Worm (Caenorhabditis elegans) whole organism, L4 larva: ENCODE measurements around the gene ZC239.6.

Source experiments
- D1046.2 ChIP-seq: fragments of 200-800 bp; sonication (Bioruptor generic); IDR thresholded peaks from 2 replicates; pipeline ENCODE4 v1.3.6; 2022; ENCODE audit warnings: missing genetic modification characterization, missing compliant biosample characterization
- F10B5.3 ChIP-seq: sonication (generic microtip); optimal IDR thresholded peaks from 2 replicates; lab custom pipeline; 2016; ENCODE audit warnings: mild to moderate bottlenecking, missing genetic modification characterization, missing compliant biosample characterization
- F49E8.2 ChIP-seq: sonication (generic microtip); optimal IDR thresholded peaks from 2 replicates; lab custom pipeline; 2016; ENCODE audit warnings: missing compliant biosample characterization, mild to moderate bottlenecking, missing genetic modification characterization, borderline replicate concordance
- T20F7.1 ChIP-seq: fragments of 200-800 bp; sonication (Bioruptor generic); optimal IDR thresholded peaks from 2 replicates; lab custom pipeline; 2018; ENCODE audit warnings: mild to moderate bottlenecking, missing genetic modification characterization, missing compliant biosample characterization
- Y105C5A.15 ChIP-seq: fragments of 200-800 bp; sonication (Bioruptor generic); IDR thresholded peaks from 2 replicates; pipeline ENCODE4 v1.3.6; 2022; ENCODE audit warnings: missing genetic modification characterization, missing compliant biosample characterization
- Y75B8A.6 ChIP-seq: fragments of 200-800 bp; sonication (Bioruptor generic); IDR thresholded peaks from 2 replicates; pipeline ENCODE4 v1.3.6; 2022; ENCODE audit warnings: missing genetic modification reagents, missing genetic modification characterization, missing compliant biosample characterization
- aha-1 ChIP-seq: fragments of 150-350 bp; peaks from one replicate; lab custom pipeline; 2014; ENCODE audit warnings: missing biosample characterization, missing genetic modification characterization
- arid-1 ChIP-seq: fragments of 200-800 bp; sonication (Bioruptor generic); conservative IDR thresholded peaks from 2 replicates; pipeline ENCODE4 v1.3.6; 2022; ENCODE audit warnings: missing genetic modification reagents, missing genetic modification characterization, missing compliant biosample characterization
- daf-12 ChIP-seq: fragments of 150-350 bp; optimal IDR thresholded peaks from 2 replicates; lab custom pipeline; 2014; ENCODE audit warnings: missing biosample characterization, missing genetic modification reagents, missing genetic modification characterization
- daf-19 ChIP-seq: fragments of 200-800 bp; sonication (Bioruptor generic); conservative IDR thresholded peaks from 2 replicates; pipeline ENCODE4 v1.3.6; 2022; ENCODE audit warnings: missing genetic modification characterization, missing compliant biosample characterization
- dmd-6 ChIP-seq: fragments of 200-800 bp; sonication (Bioruptor generic); IDR thresholded peaks from 2 replicates; pipeline ENCODE4 v1.3.6; 2022; ENCODE audit warnings: missing genetic modification reagents, missing genetic modification characterization, missing compliant biosample characterization
- egl-27 ChIP-seq: sonication (generic microtip); optimal IDR thresholded peaks from 3 replicates; lab custom pipeline; 2017; ENCODE audit warnings: missing biosample characterization, missing genetic modification reagents, missing genetic modification characterization
- fkh-10 ChIP-seq: fragments of 150-350 bp; optimal IDR thresholded peaks from 2 replicates; lab custom pipeline; 2014; ENCODE audit warnings: missing biosample characterization, missing genetic modification reagents, missing genetic modification characterization
- gei-8 ChIP-seq: fragments of 200-800 bp; sonication (Bioruptor generic); optimal IDR thresholded peaks from 2 replicates; lab custom pipeline; 2018; ENCODE audit warnings: mild to moderate bottlenecking, missing genetic modification characterization, missing compliant biosample characterization
- hmg-1.1 ChIP-seq: fragments of 200-800 bp; sonication (Bioruptor generic); IDR thresholded peaks from 2 replicates; pipeline ENCODE4 v1.3.6; 2022; ENCODE audit warnings: missing genetic modification reagents, missing genetic modification characterization, missing compliant biosample characterization
- madf-5 ChIP-seq, 2 experiments: fragments of 200-800 bp; sonication (Bioruptor generic); IDR thresholded peaks; 2 replicates each; pipeline ENCODE4 v1.3.6; 2022; ENCODE audit warnings: missing compliant biosample characterization in 2 of 2, missing genetic modification characterization in 2 of 2
- madf-9 ChIP-seq: fragments of 200-800 bp; sonication (Bioruptor generic); conservative IDR thresholded peaks from 2 replicates; pipeline ENCODE4 v1.3.6; 2022; ENCODE audit warnings: missing genetic modification reagents, missing genetic modification characterization, missing compliant biosample characterization
- mdt-29 ChIP-seq: fragments of 200-800 bp; sonication (Bioruptor generic); IDR thresholded peaks from 2 replicates; pipeline ENCODE4 v1.3.6; 2022; ENCODE audit warnings: missing genetic modification reagents, missing genetic modification characterization, missing compliant biosample characterization
- nhr-11 ChIP-seq: fragments of 150-350 bp; optimal IDR thresholded peaks from 2 replicates; lab custom pipeline; 2014; ENCODE audit warnings: missing biosample characterization, missing genetic modification characterization
- nhr-111 ChIP-seq: fragments of 200-800 bp; sonication (Bioruptor generic); optimal IDR thresholded peaks from 2 replicates; lab custom pipeline; 2018; ENCODE audit warnings: mild to moderate bottlenecking, missing genetic modification characterization, missing compliant biosample characterization
- nhr-237 ChIP-seq: sonication (generic microtip); optimal IDR thresholded peaks from 2 replicates; lab custom pipeline; 2017; ENCODE audit warnings: missing biosample characterization, missing genetic modification characterization
- nhr-77 ChIP-seq: fragments of 150-350 bp; optimal IDR thresholded peaks from 2 replicates; lab custom pipeline; 2014; ENCODE audit warnings: missing biosample characterization, missing genetic modification characterization
- pha-4 ChIP-seq, 2 experiments: fragments of 150-350 bp in 1 of 2; fragments of 200-800 bp in 1 of 2; sonication (Bioruptor generic) in 1 of 2; IDR thresholded peaks in 1 of 2; optimal IDR thresholded peaks in 1 of 2; 2 replicates each; pipeline versions ENCODE4 v1.3.6 to Lab custom; 2014 to 2022; ENCODE audit warnings: missing genetic modification characterization in 2 of 2, missing genetic modification reagents in 2 of 2, missing biosample characterization in 1 of 2, missing compliant biosample characterization in 1 of 2
- saeg-2 ChIP-seq: fragments of 200-800 bp; sonication (Bioruptor generic); IDR thresholded peaks from 2 replicates; pipeline ENCODE4 v1.3.6; 2022; ENCODE audit warnings: missing genetic modification reagents, missing genetic modification characterization, missing compliant biosample characterization
- set-16 ChIP-seq: fragments of 200-800 bp; sonication (Bioruptor generic); IDR thresholded peaks from 2 replicates; pipeline ENCODE4 v1.3.6; 2022; ENCODE audit warnings: missing genetic modification reagents, missing genetic modification characterization, missing compliant biosample characterization
- spr-3 ChIP-seq: fragments of 200-800 bp; sonication (Bioruptor generic); optimal IDR thresholded peaks from 2 replicates; lab custom pipeline; 2018; ENCODE audit warnings: mild to moderate bottlenecking, missing genetic modification characterization, missing compliant biosample characterization
- tag-97 ChIP-seq: fragments of 200-800 bp; sonication (Bioruptor generic); IDR thresholded peaks from 2 replicates; pipeline ENCODE4 v1.3.6; 2022; ENCODE audit warnings: missing genetic modification characterization, missing compliant biosample characterization
- tra-1 ChIP-seq: fragments of 200-800 bp; sonication (Bioruptor generic); IDR thresholded peaks from 2 replicates; pipeline ENCODE4 v1.3.6; 2022; ENCODE audit warnings: missing genetic modification reagents, missing genetic modification characterization, missing compliant biosample characterization
- unc-62 ChIP-seq, 3 experiments: fragments of 150-350 bp in 1 of 3; sonication (generic microtip); optimal IDR thresholded peaks in 2 of 3; peaks in 1 of 3; 1 replicate in 1 of 3; 2 replicates in 2 of 3; lab custom pipeline; 2014 to 2017; ENCODE audit warnings: missing biosample characterization in 3 of 3, missing genetic modification characterization in 3 of 3, missing genetic modification reagents in 3 of 3, missing genotype in 1 of 3
- vab-7 ChIP-seq: fragments of 200-800 bp; sonication (Bioruptor generic); IDR thresholded peaks from 2 replicates; pipeline ENCODE4 v1.3.6; 2022; ENCODE audit warnings: missing genetic modification reagents, missing genetic modification characterization, missing compliant biosample characterization
- zag-1 ChIP-seq: fragments of 150-350 bp; optimal IDR thresholded peaks from 2 replicates; lab custom pipeline; 2014; ENCODE audit warnings: missing biosample characterization, missing genetic modification characterization
- ztf-7 ChIP-seq: fragments of 150-350 bp; optimal IDR thresholded peaks from 2 replicates; lab custom pipeline; 2014; ENCODE audit warnings: missing biosample characterization, missing genetic modification characterization

Gene ZC239.6

DNA sequence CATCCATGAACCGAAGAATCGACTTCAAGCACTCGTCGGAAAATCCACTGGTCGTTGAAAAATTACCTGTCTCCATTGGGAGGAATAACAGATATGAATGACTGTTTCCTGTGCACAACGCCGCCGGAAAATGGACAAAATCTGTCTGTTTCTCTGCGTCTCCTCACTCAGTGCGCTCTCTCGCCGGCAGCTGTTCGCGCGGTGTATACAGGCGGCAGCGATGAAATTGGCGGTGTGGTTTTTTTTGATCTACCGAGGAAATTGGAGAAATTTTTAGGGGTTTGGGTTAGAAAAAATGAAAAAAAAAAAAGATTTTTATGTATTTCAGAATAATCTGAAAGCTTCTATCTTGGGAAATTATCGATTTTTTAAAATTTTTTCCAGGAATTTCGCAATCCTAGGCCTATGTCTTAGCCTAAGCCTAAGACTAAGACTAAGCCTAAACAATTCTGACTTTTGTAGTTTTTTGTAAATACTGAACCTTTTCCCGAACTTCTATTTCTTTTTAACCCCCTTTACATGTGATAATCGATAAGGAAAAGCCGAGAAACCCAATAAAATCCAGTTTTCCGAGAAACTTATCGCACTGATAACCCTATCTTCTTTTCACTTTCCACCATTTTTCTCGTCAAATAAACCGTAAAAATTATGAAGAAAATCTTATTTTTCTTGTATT is 38.8 kb downstream of the ZC239.6 start, which contains the start of the genes fbxc-50 and C17F4.2:
TSS of gene fbxc-50 (minus strand) at position 81 of the 676 bp plus-strand sequence.
TSS of gene C17F4.2 (plus strand) at position 626 of the 676 bp plus-strand sequence.
- no peak for TF ChIP-seq spr-3
- no peak for TF ChIP-seq madf-5 (GFP tag; IDR thresholded peaks at IDR 0.05; lab: Robert Waterston, UW)
- no peak for TF ChIP-seq Y105C5A.15
- no peak for TF ChIP-seq tra-1 (GFP tag; lab: Robert Waterston, UW)
- no peak for TF ChIP-seq daf-12
- TF ChIP-seq egl-27: no peak
- TF ChIP-seq gei-8 (GFP tag; lab: Kevin White, UChicago): no peak
- no peak for TF ChIP-seq nhr-237
- TF ChIP-seq hmg-1.1 (GFP tag; lab: Robert Waterston, UW): no peak
- no peak for TF ChIP-seq fkh-10 (GFP tag; lab: Kevin White, UChicago)
- TF ChIP-seq tag-97 (GFP tag; lab: Robert Waterston, UW): no peak
- TF ChIP-seq vab-7 (GFP tag; lab: Robert Waterston, UW): no peak
- no peak for TF ChIP-seq mdt-29 (GFP tag; lab: Robert Waterston, UW)
- no peak for TF ChIP-seq dmd-6 (GFP tag; lab: Robert Waterston, UW)

DNA sequence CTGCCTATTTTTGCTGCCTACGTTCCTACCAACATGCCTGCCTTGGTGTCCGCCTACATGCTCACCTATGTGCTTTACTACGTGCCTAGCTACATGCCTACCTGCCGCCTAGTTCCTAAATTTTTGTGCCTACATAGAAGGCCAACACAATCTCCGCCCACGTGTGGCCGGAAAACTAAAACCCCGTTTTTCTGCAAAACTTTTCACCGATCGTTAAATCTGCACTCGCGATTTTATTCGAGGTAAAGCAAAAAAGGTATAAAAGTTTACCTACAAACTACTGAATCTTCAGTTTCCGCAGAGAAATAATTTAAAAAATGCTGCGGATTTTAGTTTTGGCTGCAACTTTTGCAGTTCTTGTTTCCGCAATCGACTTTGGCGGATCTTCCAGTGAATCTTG is 40.0 kb downstream of the ZC239.6 start, which contains the start of gene clec-124:
TSS of gene clec-124 (plus strand) at position 301 of the 400 bp plus-strand sequence.
- TF ChIP-seq madf-9 (GFP tag; lab: Robert Waterston, UW) (no peak), nhr-111 (GFP tag; lab: Kevin White, UChicago) (no peak), spr-3 (no peak), nhr-11 (tag; lab: Kevin White, UChicago) (no peak), zag-1 (tag; lab: Kevin White, UChicago) (no peak), pha-4 (GFP tag; IDR thresholded peaks at IDR 0.05; lab: Robert Waterston, UW) (no peak), pha-4 (tag; optimal IDR thresholded peaks at IDR 0.05; lab: Kevin White, UChicago) (no peak), F10B5.3 (tag; lab: Kevin White, UChicago) (no peak), D1046.2 (GFP tag; lab: Robert Waterston, UW) (no peak), T20F7.1 (GFP tag; lab: Kevin White, UChicago) (no peak), daf-19 (GFP tag; lab: Robert Waterston, UW) (no peak), arid-1 (GFP tag; lab: Robert Waterston, UW) (no peak), madf-5 (GFP tag; IDR thresholded peaks at IDR 0.05; lab: Robert Waterston, UW) (no peak), saeg-2 (GFP tag; lab: Robert Waterston, UW) (no peak)

DNA sequence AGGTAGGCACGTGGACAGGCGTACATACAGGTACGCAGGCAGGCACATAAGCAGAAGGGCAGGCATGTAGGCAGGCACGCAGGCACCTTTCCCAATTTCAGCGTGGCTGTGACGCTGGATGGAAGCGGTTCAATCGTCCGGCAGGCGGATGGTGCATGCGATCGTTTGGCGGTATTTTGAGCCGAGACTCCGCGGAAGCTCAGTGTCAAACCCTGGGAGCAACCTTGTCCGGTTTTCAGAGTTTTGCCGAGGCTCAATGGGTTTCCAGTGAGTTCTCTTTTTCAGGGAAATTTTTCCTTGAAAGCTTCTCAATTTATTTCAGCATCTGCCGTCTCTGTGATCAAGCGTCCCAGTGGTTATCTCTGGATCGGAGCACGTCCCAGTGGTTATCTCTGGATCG is 40.8 kb downstream of the ZC239.6 start:
- no peak for TF ChIP-seq unc-62 (GFP tag; optimal IDR thresholded peaks at IDR 0.05 in 1 of 2; lab: Kevin White, UChicago)
- TF ChIP-seq unc-62 (tag; optimal IDR thresholded peaks at IDR 0.05; lab: Kevin White, UChicago): no peak
- peak; percentile 60; the same call in 1 of the 2 replicates for TF ChIP-seq set-16
- TF ChIP-seq Y75B8A.6: no peak
- TF ChIP-seq, all 104 proteins: peak for 1

DNA sequence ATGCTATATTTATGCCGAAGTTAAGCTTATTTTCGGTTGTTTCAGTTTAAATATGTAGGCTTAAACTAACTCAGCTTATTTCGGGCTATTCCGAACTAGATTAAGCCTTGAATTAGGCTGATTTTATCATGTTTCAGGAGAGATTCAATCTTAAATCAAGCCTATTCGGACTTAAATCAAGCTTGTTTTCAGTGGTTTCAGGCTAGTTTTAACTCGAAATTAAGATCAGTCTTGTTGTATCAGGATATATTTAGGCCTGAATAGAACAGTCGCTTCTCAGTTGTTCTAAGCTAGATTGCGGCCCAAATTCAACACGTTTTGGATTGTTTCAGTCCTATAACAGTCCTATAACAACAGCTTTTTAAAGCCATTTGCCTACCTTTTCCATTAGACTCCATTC is 42.4 kb downstream of the ZC239.6 start:
- TF ChIP-seq ztf-7 (tag; lab: Kevin White, UChicago) (no peak), aha-1 (tag; lab: Kevin White, UChicago) (peak; percentile 96), F49E8.2 (no peak), nhr-77 (tag; lab: Kevin White, UChicago) (no peak)
- TF ChIP-seq, all 104 proteins: peak for 1

DNA sequence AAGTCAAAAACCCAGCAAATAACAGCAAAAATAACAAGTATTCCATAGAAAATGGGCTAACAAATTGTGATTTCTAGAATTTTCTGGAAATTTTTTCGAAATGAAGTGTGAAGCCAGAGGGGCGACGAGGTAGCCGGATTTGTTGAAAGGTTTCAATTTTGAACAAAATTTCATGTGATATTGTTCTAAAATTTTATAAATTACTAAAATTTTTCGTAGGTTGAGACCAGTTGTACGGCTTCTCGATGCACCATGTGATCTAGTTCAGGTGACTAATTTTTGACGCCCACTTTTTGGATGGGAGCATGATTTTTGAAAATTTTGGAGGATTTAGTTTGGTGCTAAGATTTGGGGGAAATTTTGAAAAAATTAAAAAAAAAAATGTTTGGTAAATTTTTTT is 49.8 kb downstream of the ZC239.6 start, which contains the start of gene gcy-19:
TSS of gene gcy-19 (minus strand) at position 101 of the 400 bp plus-strand sequence.
- TF ChIP-seq egl-27: no peak
- TF ChIP-seq unc-62 (GFP tag; optimal IDR thresholded peaks at IDR 0.05 in 1 of 2; lab: Kevin White, UChicago): peak in 1 of 2 experiments; percentile 8
- no peak for TF ChIP-seq unc-62 (tag; optimal IDR thresholded peaks at IDR 0.05; lab: Kevin White, UChicago)
